Worm (Caenorhabditis elegans) whole organism, dauer: Measurements from ENCODE around the gene T22F3.11.
"Not testable (repeated sequence)": the region's sequence is repeated elsewhere in the genome, so short reads cannot be mapped to it uniquely, and the experiment has no call there.

Source experiments
- unc-62 ChIP-seq: sonication (generic microtip); optimal IDR thresholded peaks from 2 replicates; lab custom pipeline; 2017; ENCODE audit warnings: missing biosample characterization, missing genetic modification reagents, missing genetic modification characterization

The T22F3.11 gene

DNA sequence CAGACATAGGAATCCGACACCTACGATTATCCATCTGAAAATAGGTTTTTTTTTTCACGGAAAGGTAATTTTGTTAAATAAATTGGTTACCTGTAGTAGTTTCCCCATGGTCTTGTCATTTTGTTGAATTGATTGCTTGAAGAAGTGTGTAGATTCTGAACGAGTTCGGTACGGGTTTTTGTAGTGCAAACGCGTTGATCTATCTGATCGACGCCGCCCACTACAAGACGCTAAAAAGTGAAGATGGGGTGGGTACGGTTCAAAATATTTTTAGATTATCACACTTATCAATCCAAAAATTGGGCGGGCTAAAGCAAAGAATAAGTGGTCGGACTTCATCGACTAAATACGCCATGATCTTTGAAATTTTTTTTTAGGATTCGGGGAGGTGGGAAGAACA lies at the start of gene T22F3.11:
Gene T22F3.11, minus strand, starts transcription at position 157 of the 400 bp plus-strand sequence.
- TF ChIP-seq unc-62 (GFP tag; lab: Kevin White, UChicago), result no peak

DNA sequence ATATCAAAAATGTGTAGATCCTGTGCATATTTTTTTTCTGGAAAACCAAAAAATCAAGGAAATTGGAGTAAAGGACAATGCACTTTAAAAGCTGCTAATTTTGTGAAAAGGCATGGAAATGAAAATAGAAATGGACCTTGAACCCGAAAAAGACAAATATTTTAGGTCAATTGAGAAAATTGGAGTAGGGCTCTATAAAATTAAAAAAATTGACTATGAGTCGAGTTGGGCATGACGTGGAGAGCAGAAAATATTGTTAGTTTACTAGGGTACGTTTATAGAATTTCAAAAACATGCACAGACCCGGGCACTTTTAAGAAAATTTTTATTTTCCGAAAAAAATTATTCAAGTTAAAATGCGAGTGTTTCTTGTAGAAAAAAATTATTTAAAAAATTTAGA lies 45.1 kb upstream of the T22F3.11 start, which contains the start of gene acr-23:
Gene acr-23, minus strand, starts transcription at position 101 of the 400 bp plus-strand sequence.
- no peak for TF ChIP-seq unc-62 (GFP tag; lab: Kevin White, UChicago)

ce11 chrV:3649473-3649872 lies 35.1 kb upstream of the T22F3.11 start, which contains the start of gene str-114:
TSS of gene str-114 (plus strand) at chrV:3649773.
- no peak for TF ChIP-seq unc-62 (GFP tag; lab: Kevin White, UChicago)

DNA sequence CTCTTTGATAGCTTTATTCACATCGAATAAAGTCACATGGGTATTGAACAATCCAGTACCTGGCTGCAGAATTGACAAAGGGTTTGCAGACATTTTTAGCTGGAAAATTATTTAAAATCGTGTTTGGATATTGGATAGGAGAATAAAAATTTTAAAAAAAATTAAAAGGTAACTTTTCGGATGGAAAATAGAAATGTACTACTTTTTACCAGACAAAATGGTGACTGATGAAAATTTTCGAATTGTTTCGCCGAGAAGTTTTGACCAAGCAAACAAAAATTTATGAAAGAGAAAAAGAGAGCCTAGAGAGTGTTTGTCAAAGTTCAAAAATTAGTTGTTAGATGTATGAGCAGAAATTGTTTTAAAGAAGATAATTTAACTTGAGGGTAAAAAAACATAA lies 33.5 kb upstream of the T22F3.11 start, which contains the start of gene F59B1.10:
Gene F59B1.10, minus strand, starts transcription at position 101 of the 400 bp plus-strand sequence.
- TF ChIP-seq unc-62 (GFP tag; lab: Kevin White, UChicago), result no peak

ce11 chrV:3644193-3644693 lies 29.9 kb upstream of the T22F3.11 start, which contains the start of gene F59B1.8:
TSS of gene F59B1.8 (minus strand) at chrV:3644243.
- no peak for TF ChIP-seq unc-62 (GFP tag; lab: Kevin White, UChicago)

ce11 chrV:3639873-3640272 lies 25.5 kb upstream of the T22F3.11 start:
- no peak for TF ChIP-seq unc-62 (GFP tag; lab: Kevin White, UChicago)

DNA sequence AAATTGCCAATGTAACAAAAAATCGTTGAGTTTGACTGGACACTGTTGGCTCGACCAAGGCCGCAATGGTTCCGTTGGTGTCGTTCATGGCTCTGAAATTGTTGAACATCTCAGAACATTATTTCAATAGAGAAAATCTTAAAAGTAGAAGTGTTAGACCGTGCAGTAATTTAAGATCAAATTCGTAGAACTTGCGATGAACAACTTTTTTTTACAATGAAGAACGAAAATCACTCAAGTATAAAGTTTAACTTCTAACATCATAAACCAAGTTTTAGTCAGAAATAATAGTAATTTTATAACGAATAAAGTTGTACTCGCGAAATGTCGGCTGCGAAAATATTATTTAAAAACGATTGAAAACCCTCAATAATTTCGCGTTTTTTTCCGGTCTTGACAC lies 22.7 kb upstream of the T22F3.11 start, which contains the start of gene srx-41:
Gene srx-41, minus strand, starts transcription at position 101 of the 400 bp plus-strand sequence.
- TF ChIP-seq unc-62 (GFP tag; lab: Kevin White, UChicago), result no peak

ce11 chrV:3634293-3635016 lies 20.1 kb upstream of the T22F3.11 start:
- no peak for TF ChIP-seq unc-62 (GFP tag; lab: Kevin White, UChicago)

- no peak for TF ChIP-seq unc-62 (GFP tag; lab: Kevin White, UChicago)
Observed at ce11 chrV:3633041-3633440, 18.7 kb upstream of the T22F3.11 start, which contains the start of gene F59B1.2. TSS of gene F59B1.2 (plus strand) at chrV:3633341.

DNA sequence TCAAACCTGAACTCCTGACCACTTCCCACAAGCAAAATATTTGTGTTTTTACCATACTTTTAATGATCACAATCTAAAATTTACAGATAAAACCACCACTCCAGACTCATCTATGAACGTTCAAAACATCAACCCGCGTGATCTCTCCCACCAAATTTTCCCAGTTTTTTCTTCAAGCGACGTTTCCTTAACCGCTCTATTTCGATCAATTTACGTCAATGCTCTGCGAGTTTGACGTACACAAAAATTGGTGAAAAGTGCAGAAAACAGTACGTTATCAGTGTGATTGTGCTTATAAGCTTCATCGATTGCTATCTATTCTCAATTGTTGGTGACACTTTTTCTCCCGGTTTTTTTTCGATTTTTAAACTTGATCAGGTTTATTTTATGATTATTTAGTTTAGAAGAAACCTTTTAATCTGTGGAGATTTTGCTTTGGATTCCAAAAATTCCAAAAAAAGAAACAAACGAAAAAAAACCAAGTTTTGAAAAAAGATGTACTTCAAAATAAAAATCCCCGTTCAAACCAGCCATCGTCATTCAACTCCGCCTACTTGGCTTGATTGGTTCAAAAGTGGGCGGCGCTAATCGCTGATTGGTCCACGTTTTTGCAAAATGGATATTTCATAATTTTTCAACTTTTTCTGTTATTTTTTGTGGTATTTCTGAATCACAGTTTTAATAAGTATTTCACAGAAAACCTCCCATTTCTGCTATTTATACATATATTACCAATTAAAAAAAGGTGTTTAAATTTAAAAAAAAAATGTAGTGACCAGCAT lies 18.1 kb upstream of the T22F3.11 start:
- TF ChIP-seq unc-62 (GFP tag; lab: Kevin White, UChicago), result no peak

DNA sequence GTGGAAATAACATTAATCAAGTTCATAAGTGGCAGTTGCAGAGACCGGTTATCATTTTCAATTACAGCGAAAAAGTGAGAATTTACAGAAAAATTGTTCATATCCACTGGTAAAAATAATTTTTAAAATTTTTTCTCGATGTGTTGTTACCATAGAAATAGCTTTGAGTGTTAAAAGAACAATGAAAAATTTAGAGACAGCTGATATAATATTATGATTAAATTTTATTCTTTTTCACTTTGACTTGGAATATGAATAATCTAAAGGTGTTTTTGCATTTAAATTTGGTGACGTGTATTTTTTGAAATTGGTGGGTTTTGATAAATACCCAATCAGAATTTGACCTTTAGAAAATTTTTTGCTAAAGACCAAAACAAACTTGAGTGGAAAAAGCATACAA lies 17.2 kb upstream of the T22F3.11 start, which contains the start of gene F59B1.6:
Gene F59B1.6, minus strand, starts transcription at position 101 of the 400 bp plus-strand sequence.
- TF ChIP-seq unc-62 (GFP tag; lab: Kevin White, UChicago), result no peak

ce11 chrV:3626944-3627343 lies 12.6 kb upstream of the T22F3.11 start, which contains the start of gene F59B1.4:
TSS of gene F59B1.4 (minus strand) at chrV:3627044.
- TF ChIP-seq unc-62 (GFP tag; lab: Kevin White, UChicago), result no peak

DNA sequence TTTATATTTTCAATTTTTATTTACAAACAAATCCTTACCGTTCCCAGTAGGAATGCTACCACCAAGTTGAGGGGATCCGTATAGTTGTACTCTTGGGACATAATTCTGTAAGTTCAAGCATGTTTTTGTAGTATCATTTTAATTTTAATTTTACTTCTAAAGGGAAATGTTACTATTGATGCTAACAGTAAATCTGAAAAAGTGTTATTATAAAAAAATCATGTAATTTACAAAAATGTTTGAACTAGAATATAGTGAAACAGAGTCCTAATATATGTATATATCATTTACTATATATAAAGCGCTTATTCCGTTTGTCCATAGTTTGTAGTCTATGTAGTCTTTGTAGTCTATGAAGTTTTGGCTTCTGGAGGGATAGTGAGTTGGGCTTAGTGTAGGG lies 6.3 kb upstream of the T22F3.11 start, which contains the start of gene srx-93:
Gene srx-93, minus strand, starts transcription at position 101 of the 400 bp plus-strand sequence.
- not testable (repeated sequence) for TF ChIP-seq unc-62 (GFP tag; lab: Kevin White, UChicago)

DNA sequence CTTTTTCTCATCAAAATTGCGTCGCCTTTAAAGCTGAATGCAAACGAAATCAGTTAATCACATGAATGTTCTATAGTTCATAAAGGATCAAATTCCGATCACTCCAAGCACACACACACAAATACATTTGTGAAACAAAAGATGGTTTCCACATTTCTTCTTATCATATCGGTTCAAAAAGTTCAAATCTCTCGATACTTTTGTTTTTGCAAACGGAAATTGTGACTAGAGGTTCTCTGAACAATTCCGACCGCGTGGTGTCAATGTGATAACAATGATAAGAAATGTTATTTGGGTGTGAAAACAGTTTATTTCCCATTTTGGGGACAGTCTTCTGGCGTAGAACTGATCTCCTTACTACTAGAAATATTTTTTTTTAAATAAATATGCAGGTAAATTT lies 2.5 kb upstream of the T22F3.11 start:
- no peak for TF ChIP-seq unc-62 (GFP tag; lab: Kevin White, UChicago)

DNA sequence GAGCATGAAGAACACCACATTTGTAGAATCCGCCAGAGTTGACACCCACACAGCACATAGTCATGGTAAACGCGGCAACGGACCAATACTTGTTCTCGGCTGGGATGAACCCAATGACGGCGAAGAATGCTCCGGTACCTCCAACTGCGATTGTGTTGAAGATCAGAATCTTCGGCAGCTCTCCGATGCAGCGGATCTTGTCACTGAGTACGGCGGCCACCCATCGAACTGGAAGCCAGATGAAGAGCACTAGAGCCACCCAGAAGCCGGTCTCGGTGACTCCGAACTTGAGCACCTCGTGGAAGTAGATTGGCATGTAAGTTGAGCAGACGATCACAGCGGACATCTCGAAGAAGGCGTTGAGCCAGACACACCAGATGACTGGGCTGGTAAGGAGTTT lies 1.3 kb downstream of the T22F3.11 start:
- TF ChIP-seq unc-62 (GFP tag; lab: Kevin White, UChicago), result no peak

ce11 chrV:3611654-3612053 lies 2.7 kb downstream of the T22F3.11 start, which contains the start of gene T22F3.10:
TSS of gene T22F3.10 (minus strand) at chrV:3611754.
- no peak for TF ChIP-seq unc-62 (GFP tag; lab: Kevin White, UChicago)
